Fruit fly (Drosophila melanogaster) whole organism, embryonic: ENCODE measurements around the gene aqz.

Experiments used
- CG10543 ChIP-seq: fragments of 200-800 bp; sonication (Bioruptor generic); optimal IDR thresholded peaks from 3 replicates; lab custom pipeline; 2017; ENCODE audit warnings: missing biosample characterization, mild to moderate bottlenecking, missing genetic modification characterization, moderate library complexity
- CG11093 ChIP-seq: fragments of 200-800 bp; sonication (Bioruptor generic); IDR thresholded peaks from 3 replicates; pipeline ENCODE4 v1.3.6; 2022; ENCODE audit warnings: missing biosample characterization, missing genetic modification characterization
- CG8281 ChIP-seq: fragments of 200-800 bp; sonication (Bioruptor generic); optimal IDR thresholded peaks from 2 replicates; lab custom pipeline; 2018; ENCODE audit warnings: missing biosample characterization, mild to moderate bottlenecking, missing genetic modification characterization, moderate library complexity
- Deaf1 ChIP-seq: fragments of 200-800 bp; optimal IDR thresholded peaks from 3 replicates; lab custom pipeline; 2019; ENCODE audit warnings: missing biosample characterization, mild to moderate bottlenecking, missing genetic modification characterization, moderate library complexity
- HmgZ ChIP-seq: fragments of 200-800 bp; sonication (Bioruptor generic); optimal IDR thresholded peaks from 2 replicates; lab custom pipeline; 2018; ENCODE audit warnings: missing biosample characterization, mild to moderate bottlenecking, missing genetic modification characterization
- Pdp1 ChIP-seq, 2 experiments: fragments of 200-800 bp; sonication (Bioruptor generic); optimal IDR thresholded peaks; 3 replicates each; lab custom pipeline; 2016; ENCODE audit warnings: missing biosample characterization in 2 of 2, missing genetic modification characterization in 2 of 2, mild to moderate bottlenecking in 1 of 2, moderate library complexity in 1 of 2
- fru ChIP-seq: fragments of >200 bp; optimal IDR thresholded peaks from 2 replicates; lab custom pipeline; 2017
- pita ChIP-seq: fragments of 200-800 bp; sonication (Bioruptor generic); optimal IDR thresholded peaks from 2 replicates; lab custom pipeline; 2017; ENCODE audit warnings: missing biosample characterization, mild to moderate bottlenecking, missing genetic modification characterization
- z ChIP-seq: fragments of 200-800 bp; sonication (Bioruptor generic); IDR thresholded peaks from 3 replicates; pipeline ENCODE4 v1.3.6; 2022; ENCODE audit warnings: missing biosample characterization, missing genetic modification characterization
- zfh1 ChIP-seq: fragments of 200-800 bp; sonication (Bioruptor generic); IDR thresholded peaks from 3 replicates; pipeline ENCODE4 v1.3.6; 2022; ENCODE audit warnings: missing biosample characterization, missing genetic modification characterization

Gene aqz

dm6 chr3R:8767998-8768397 lies 52.5 kb downstream of the aqz start, which contains the start of the genes CG34135 and CG11768:
Gene CG34135, minus strand, starts transcription at chr3R:8768191.
Gene CG11768, minus strand, starts transcription at chr3R:8768200.
- TF ChIP-seq Pdp1 (GFP tag; optimal IDR thresholded peaks at IDR 0.05; lab: Kevin White, UChicago) = no peak
- TF ChIP-seq Deaf1 (tag; lab: Kevin White, UChicago) = peak; percentile 94
- TF ChIP-seq HmgZ (tag; lab: Kevin White, UChicago) = no peak
- no peak for TF ChIP-seq CG10543 (GFP tag; lab: Kevin White, UChicago)
- TF ChIP-seq CG8281 (tag; lab: Kevin White, UChicago) = no peak
- TF ChIP-seq fru (lab: Kevin White, UChicago) = no peak
- TF ChIP-seq CG11093 (GFP tag; lab: Robert Waterston, UW) = no peak
- peak; percentile 91 for TF ChIP-seq z
- TF ChIP-seq zfh1 (GFP tag; lab: Robert Waterston, UW) = 0 out of 3 replicates have a peak, but pooled peaks have one; percentile 22
- no peak for TF ChIP-seq pita (GFP tag; lab: Kevin White, UChicago)
